In genomic region chr3R:4478220-4479037, dm6 we compare ENCODE assay signal across 1 fruit fly cellular context.
TF ChIP-seq lines count a peak whose summit lies in the region.

No protein-coding gene starts in this region.

TF ChIP-seq in whole organism, embryonic, 481 proteins besides CTCF, POLR2A, EP300 and RAD21 (continued from another document and continues in another):
- TF ChIP-seq CG15514 (GFP tag; optimal IDR thresholded peaks at IDR 0.05; lab: Kevin White, UChicago) = peak; percentile 77
- peak; percentile 21; the same call in 1 of the 2 replicates for TF ChIP-seq hbn (GFP tag; IDR thresholded peaks at IDR 0.05; lab: Robert Waterston, UW; ENCODE audit: partially characterized antibody)
- no peak for TF ChIP-seq Dip2 (GFP tag; IDR thresholded peaks at IDR 0.05; lab: Robert Waterston, UW)
- peak; percentile 76 for TF ChIP-seq CG13775 (GFP tag; optimal IDR thresholded peaks at IDR 0.05; lab: Kevin White, UChicago)
- TF ChIP-seq CG15073 (GFP tag; optimal IDR thresholded peaks at IDR 0.05; lab: Kevin White, UChicago) = peak; percentile 15
- TF ChIP-seq dysf (GFP tag; IDR thresholded peaks at IDR 0.05; lab: Robert Waterston, UW) = peak; percentile 86
- peak; percentile 33 for TF ChIP-seq Nf-YC (tag; optimal IDR thresholded peaks at IDR 0.05; lab: Kevin White, UChicago)
- peak; percentile 63 for TF ChIP-seq Bdp1 (GFP tag; optimal IDR thresholded peaks at IDR 0.05; lab: Kevin White, UChicago)
- peak; percentile 67 for TF ChIP-seq Vsx1 (GFP tag; optimal IDR thresholded peaks at IDR 0.05; lab: Kevin White, UChicago)
- peak; percentile 85 for TF ChIP-seq CG17829 (tag; optimal IDR thresholded peaks at IDR 0.05; lab: Kevin White, UChicago)
- peak; percentile 87 for TF ChIP-seq Fer1 (GFP tag; optimal IDR thresholded peaks at IDR 0.05; lab: Kevin White, UChicago)
- peak; percentile 78 for TF ChIP-seq sd (tag; optimal IDR thresholded peaks at IDR 0.05; lab: Kevin White, UChicago)
- peak; percentile 91 for TF ChIP-seq cwo (GFP tag; optimal IDR thresholded peaks at IDR 0.05; lab: Kevin White, UChicago)
- no peak for TF ChIP-seq BEAF-32 (GFP tag; optimal IDR thresholded peaks at IDR 0.05; lab: Kevin White, UChicago)
- TF ChIP-seq gcm (GFP tag; optimal IDR thresholded peaks at IDR 0.05; lab: Kevin White, UChicago) = peak; percentile 81
- TF ChIP-seq Ets97D (GFP tag; optimal IDR thresholded peaks at IDR 0.05; lab: Kevin White, UChicago) = peak; percentile 57
- TF ChIP-seq luna (GFP tag; optimal IDR thresholded peaks at IDR 0.05; lab: Kevin White, UChicago) = peak; percentile 77
- peak; percentile 67 for TF ChIP-seq CG7357 (GFP tag; IDR thresholded peaks at IDR 0.05; lab: Robert Waterston, UW)
- no peak for TF ChIP-seq Sry-β (GFP tag; optimal IDR thresholded peaks at IDR 0.05; lab: Kevin White, UChicago)
- TF ChIP-seq CG1602 (GFP tag; optimal IDR thresholded peaks at IDR 0.05; lab: Kevin White, UChicago) = peak; percentile 74
- peak; percentile 85 for TF ChIP-seq CG12744 (GFP tag; optimal IDR thresholded peaks at IDR 0.05; lab: Kevin White, UChicago)
- peak; percentile 80 for TF ChIP-seq D19B (GFP tag; optimal IDR thresholded peaks at IDR 0.05; lab: Kevin White, UChicago)
- TF ChIP-seq Antp (GFP tag; optimal IDR thresholded peaks at IDR 0.05; lab: Kevin White, UChicago) = peak; percentile 85
- peak; percentile 98 for TF ChIP-seq Ets65A (GFP tag; lab: Kevin White, UChicago)
- TF ChIP-seq vnd (GFP tag; IDR thresholded peaks at IDR 0.05; lab: Robert Waterston, UW; ENCODE audit: partially characterized antibody) = no peak
- TF ChIP-seq CG43689 (GFP tag; IDR thresholded peaks at IDR 0.05; lab: Robert Waterston, UW) = peak; percentile 65
- peak; percentile 95 for TF ChIP-seq CG32532 (GFP tag; IDR thresholded peaks at IDR 0.05; lab: Robert Waterston, UW)
- peak; percentile 89 for TF ChIP-seq sob (GFP tag; IDR thresholded peaks at IDR 0.05; lab: Robert Waterston, UW)
- peak; percentile 37 for TF ChIP-seq YL-1 (GFP tag; optimal IDR thresholded peaks at IDR 0.05; lab: Kevin White, UChicago)
- TF ChIP-seq Aef1 (GFP tag; IDR thresholded peaks at IDR 0.05; lab: Robert Waterston, UW) = peak; percentile 75
- TF ChIP-seq ssp (GFP tag; IDR thresholded peaks at IDR 0.05; lab: Robert Waterston, UW) = peak; percentile 47; the same call in 1 of the 2 replicates
- peak; percentile 77 for TF ChIP-seq CG11085 (GFP tag; IDR thresholded peaks at IDR 0.05; lab: Robert Waterston, UW)
- TF ChIP-seq lab (GFP tag; optimal IDR thresholded peaks at IDR 0.05; lab: Kevin White, UChicago) = peak; percentile 94
- TF ChIP-seq tap (tag; optimal IDR thresholded peaks at IDR 0.05; lab: Kevin White, UChicago) = peak; percentile 83
- peak; percentile 66 for TF ChIP-seq ab (GFP tag; optimal IDR thresholded peaks at IDR 0.05; lab: Kevin White, UChicago)
- peak; percentile 82 for TF ChIP-seq Rx (GFP tag; IDR thresholded peaks at IDR 0.05; lab: Robert Waterston, UW)
- TF ChIP-seq MESR4 (GFP tag; optimal IDR thresholded peaks at IDR 0.05; lab: Kevin White, UChicago) = peak; percentile 36
- TF ChIP-seq row (GFP tag; IDR thresholded peaks at IDR 0.05; lab: Robert Waterston, UW) = peak; percentile 87
- peak in 1 of 3 experiments; percentile 51 for TF ChIP-seq Stat92E (GFP tag; optimal IDR thresholded peaks at IDR 0.05; lab: Kevin White, UChicago)
- TF ChIP-seq CG12071 (GFP tag; optimal IDR thresholded peaks at IDR 0.05; lab: Kevin White, UChicago) = peak; percentile 89
- TF ChIP-seq CG8290 (GFP tag; optimal IDR thresholded peaks at IDR 0.05; lab: Kevin White, UChicago) = peak; percentile 6
- TF ChIP-seq CG8290 (tag; optimal IDR thresholded peaks at IDR 0.05; lab: Kevin White, UChicago) = peak in 1 of 2 experiments; percentile 93
- TF ChIP-seq CG34422 (GFP tag; IDR thresholded peaks at IDR 0.05; lab: Robert Waterston, UW) = peak; percentile 89
- no peak for TF ChIP-seq bigmax (GFP tag; optimal IDR thresholded peaks at IDR 0.05; lab: Kevin White, UChicago)
- TF ChIP-seq Dip3 (GFP tag; optimal IDR thresholded peaks at IDR 0.05; lab: Kevin White, UChicago) = peak; percentile 86
- no peak for TF ChIP-seq ro (GFP tag; IDR thresholded peaks at IDR 0.05; lab: Robert Waterston, UW)
- peak; percentile 77 for TF ChIP-seq ara (GFP tag; IDR thresholded peaks at IDR 0.05; lab: Robert Waterston, UW)
- TF ChIP-seq btn (GFP tag; optimal IDR thresholded peaks at IDR 0.05; lab: Kevin White, UChicago) = peak; percentile 70
- TF ChIP-seq B-H1 (GFP tag; IDR thresholded peaks at IDR 0.05; lab: Robert Waterston, UW) = peak; percentile 84; the same call in 2 of the 3 replicates
- TF ChIP-seq ems (GFP tag; optimal IDR thresholded peaks at IDR 0.05; lab: Kevin White, UChicago) = peak; percentile 92
- TF ChIP-seq CG8359 (GFP tag; optimal IDR thresholded peaks at IDR 0.05; lab: Kevin White, UChicago; ENCODE audit: borderline replicate concordance) = peak; percentile 21
- TF ChIP-seq grn (GFP tag; optimal IDR thresholded peaks at IDR 0.05; lab: Kevin White, UChicago) = peak; percentile 25
- TF ChIP-seq kni (GFP tag; optimal IDR thresholded peaks at IDR 0.05; lab: Kevin White, UChicago) = peak; percentile 94
- TF ChIP-seq al (GFP tag; IDR thresholded peaks at IDR 0.05; lab: Robert Waterston, UW) = peak; percentile 72
- TF ChIP-seq org-1 (GFP tag; optimal IDR thresholded peaks at IDR 0.05; lab: Kevin White, UChicago) = peak; percentile 55
- TF ChIP-seq Hr78 (GFP tag; optimal IDR thresholded peaks at IDR 0.05; lab: Kevin White, UChicago) = peak in 1 of 2 experiments; percentile 52
- TF ChIP-seq Hand (GFP tag; optimal IDR thresholded peaks at IDR 0.05; lab: Kevin White, UChicago) = peak; percentile 51
- TF ChIP-seq Atf-2 (GFP tag; optimal IDR thresholded peaks at IDR 0.05; lab: Kevin White, UChicago) = peak; percentile 85
- peak; percentile 86 for TF ChIP-seq jumu (GFP tag; optimal IDR thresholded peaks at IDR 0.05; lab: Kevin White, UChicago)
- peak; percentile 30 for TF ChIP-seq CG17802 (tag; optimal IDR thresholded peaks at IDR 0.05; lab: Kevin White, UChicago)
- TF ChIP-seq Lim3 (GFP tag; IDR thresholded peaks at IDR 0.05; lab: Robert Waterston, UW) = 0 out of 2 replicates have a peak, but pooled peaks have one; percentile 12
- TF ChIP-seq CG11695 (GFP tag; IDR thresholded peaks at IDR 0.05; lab: Robert Waterston, UW) = peak; percentile 89
- peak; percentile 73 for TF ChIP-seq gsb (GFP tag; IDR thresholded peaks at IDR 0.05; lab: Robert Waterston, UW)
- TF ChIP-seq maf-S (GFP tag; optimal IDR thresholded peaks at IDR 0.05; lab: Kevin White, UChicago) = peak; percentile 72
- peak; percentile 82 for TF ChIP-seq odd (GFP tag; optimal IDR thresholded peaks at IDR 0.05; lab: Kevin White, UChicago)
- peak; percentile 46 for TF ChIP-seq fd64A (GFP tag; optimal IDR thresholded peaks at IDR 0.05; lab: Kevin White, UChicago)
- TF ChIP-seq Oli (tag; optimal IDR thresholded peaks at IDR 0.05; lab: Kevin White, UChicago) = peak; percentile 77
- TF ChIP-seq dimm (GFP tag; IDR thresholded peaks at IDR 0.05; lab: Robert Waterston, UW) = peak; percentile 66
- TF ChIP-seq CG10565 (GFP tag; optimal IDR thresholded peaks at IDR 0.05; lab: Kevin White, UChicago) = peak; percentile 22
- TF ChIP-seq CG11456 (GFP tag; IDR thresholded peaks at IDR 0.05; lab: Robert Waterston, UW) = peak; percentile 95
- TF ChIP-seq MTF-1 (GFP tag; optimal IDR thresholded peaks at IDR 0.05; lab: Kevin White, UChicago; ENCODE audit: borderline replicate concordance) = peak; percentile 71
- peak; percentile 46 for TF ChIP-seq CG12104 (GFP tag; optimal IDR thresholded peaks at IDR 0.05; lab: Kevin White, UChicago)
- TF ChIP-seq CG6854 (GFP tag; optimal IDR thresholded peaks at IDR 0.05; lab: Kevin White, UChicago) = peak; percentile 79
- peak; percentile 88 for TF ChIP-seq gce (GFP tag; IDR thresholded peaks at IDR 0.05; lab: Robert Waterston, UW)
- peak; percentile 90 for TF ChIP-seq caup (GFP tag; optimal IDR thresholded peaks at IDR 0.05; lab: Kevin White, UChicago; ENCODE audit: severe bottlenecking)
- TF ChIP-seq CG34376 (GFP tag; optimal IDR thresholded peaks at IDR 0.05; lab: Kevin White, UChicago) = peak; percentile 39
- TF ChIP-seq z (GFP tag; IDR thresholded peaks at IDR 0.05; lab: Robert Waterston, UW) = 0 out of 3 replicates have a peak, but pooled peaks have one; percentile 41
- peak; percentile 81 for TF ChIP-seq CG6765 (GFP tag; optimal IDR thresholded peaks at IDR 0.05; lab: Kevin White, UChicago)
- TF ChIP-seq CG3995 (GFP tag; optimal IDR thresholded peaks at IDR 0.05; lab: Kevin White, UChicago) = peak; percentile 37
- peak; percentile 60 for TF ChIP-seq CG14710 (tag; optimal IDR thresholded peaks at IDR 0.05; lab: Kevin White, UChicago)
- peak; percentile 87 for TF ChIP-seq dmrt99B (tag; optimal IDR thresholded peaks at IDR 0.05; lab: Kevin White, UChicago)
- peak; percentile 90 for TF ChIP-seq CG17359 (tag; optimal IDR thresholded peaks at IDR 0.05; lab: Kevin White, UChicago)
- 0 out of 2 replicates have a peak, but pooled peaks have one; percentile 37 for TF ChIP-seq sna (GFP tag; IDR thresholded peaks at IDR 0.05; lab: Robert Waterston, UW; ENCODE audit: partially characterized antibody)
- peak; percentile 73 for TF ChIP-seq phol (tag; optimal IDR thresholded peaks at IDR 0.05; lab: Kevin White, UChicago)
- TF ChIP-seq en (GFP tag; optimal IDR thresholded peaks at IDR 0.05; lab: Kevin White, UChicago) = peak; percentile 73
- no peak for TF ChIP-seq CG33557 (GFP tag; optimal IDR thresholded peaks at IDR 0.05; lab: Kevin White, UChicago)
- peak; percentile 73 for TF ChIP-seq CoRest (tag; optimal IDR thresholded peaks at IDR 0.05; lab: Kevin White, UChicago)
- peak; percentile 84 for TF ChIP-seq CG8944 (GFP tag; optimal IDR thresholded peaks at IDR 0.05; lab: Kevin White, UChicago)
- TF ChIP-seq Oaz (GFP tag; IDR thresholded peaks at IDR 0.05; lab: Robert Waterston, UW) = peak; percentile 71
- TF ChIP-seq mam (GFP tag; optimal IDR thresholded peaks at IDR 0.05; lab: Kevin White, UChicago) = peak; percentile 91
- TF ChIP-seq HLH54F (GFP tag; optimal IDR thresholded peaks at IDR 0.05; lab: Kevin White, UChicago) = peak; percentile 86
- peak; percentile 59 for TF ChIP-seq schlank (tag; optimal IDR thresholded peaks at IDR 0.05; lab: Kevin White, UChicago)
- peak; percentile 79 for TF ChIP-seq bowl (GFP tag; IDR thresholded peaks at IDR 0.05; lab: Robert Waterston, UW)
- TF ChIP-seq danr (GFP tag; IDR thresholded peaks at IDR 0.05; lab: Robert Waterston, UW) = peak; percentile 55
- peak; percentile 4; the same call in 1 of the 2 replicates for TF ChIP-seq Ravus (GFP tag; IDR thresholded peaks at IDR 0.05; lab: Robert Waterston, UW)
- TF ChIP-seq bcd (GFP tag; optimal IDR thresholded peaks at IDR 0.05; lab: Kevin White, UChicago) = peak; percentile 77
- peak; percentile 11 for TF ChIP-seq Neu2 (GFP tag; optimal IDR thresholded peaks at IDR 0.05; lab: Kevin White, UChicago; ENCODE audit: borderline replicate concordance)
- peak; percentile 61 for TF ChIP-seq CG31388 (GFP tag; optimal IDR thresholded peaks at IDR 0.05; lab: Kevin White, UChicago)
- peak; percentile 78 for TF ChIP-seq CG10979 (tag; optimal IDR thresholded peaks at IDR 0.05; lab: Kevin White, UChicago)
- TF ChIP-seq NK7.1 (GFP tag; optimal IDR thresholded peaks at IDR 0.05; lab: Kevin White, UChicago) = peak; percentile 80
- peak; percentile 75 for TF ChIP-seq Sox100B (GFP tag; optimal IDR thresholded peaks at IDR 0.05; lab: Kevin White, UChicago)
- TF ChIP-seq CG12236 (GFP tag; optimal IDR thresholded peaks at IDR 0.05; lab: Kevin White, UChicago) = peak; percentile 74
- TF ChIP-seq CG8089 (GFP tag; optimal IDR thresholded peaks at IDR 0.05; lab: Kevin White, UChicago) = peak; percentile 75
- TF ChIP-seq jigr1 (GFP tag; IDR thresholded peaks at IDR 0.05; lab: Robert Waterston, UW) = 0 out of 3 replicates have a peak, but pooled peaks have one; percentile 53
- TF ChIP-seq Ada2b (GFP tag; IDR thresholded peaks at IDR 0.05; lab: Robert Waterston, UW) = peak; percentile 90
- TF ChIP-seq dm (GFP tag; optimal IDR thresholded peaks at IDR 0.05; lab: Kevin White, UChicago) = peak; percentile 76
- peak; percentile 90 for TF ChIP-seq zfh1 (GFP tag; IDR thresholded peaks at IDR 0.05; lab: Robert Waterston, UW)
- TF ChIP-seq CG6254 (GFP tag; optimal IDR thresholded peaks at IDR 0.05; lab: Kevin White, UChicago) = peak; percentile 73
- peak; percentile 91 for TF ChIP-seq CG30403 (GFP tag; optimal IDR thresholded peaks at IDR 0.05; lab: Kevin White, UChicago)
- peak; percentile 61 for TF ChIP-seq CG2202 (tag; optimal IDR thresholded peaks at IDR 0.05; lab: Kevin White, UChicago)
- peak; percentile 82 for TF ChIP-seq CG9609 (GFP tag; optimal IDR thresholded peaks at IDR 0.05; lab: Kevin White, UChicago)
- peak; percentile 93 for TF ChIP-seq gro (GFP tag; optimal IDR thresholded peaks at IDR 0.05; lab: Kevin White, UChicago)
- TF ChIP-seq CG7745 (tag; optimal IDR thresholded peaks at IDR 0.05; lab: Kevin White, UChicago) = peak; percentile 18
- TF ChIP-seq CG6813 (GFP tag; optimal IDR thresholded peaks at IDR 0.05; lab: Kevin White, UChicago) = peak; percentile 85
- TF ChIP-seq peb (GFP tag; IDR thresholded peaks at IDR 0.05; lab: Robert Waterston, UW) = peak; percentile 52; the same call in 1 of the 2 replicates
- TF ChIP-seq Sry-δ (GFP tag; optimal IDR thresholded peaks at IDR 0.05; lab: Kevin White, UChicago) = peak; percentile 43
- peak; percentile 96 for TF ChIP-seq vvl (GFP tag; IDR thresholded peaks at IDR 0.05; lab: Robert Waterston, UW)
- TF ChIP-seq inv (GFP tag; IDR thresholded peaks at IDR 0.05; lab: Robert Waterston, UW; ENCODE audit: partially characterized antibody) = 0 out of 2 replicates have a peak, but pooled peaks have one; percentile 17
- peak; percentile 55; the same call in 1 of the 2 replicates for TF ChIP-seq CG8765 (GFP tag; IDR thresholded peaks at IDR 0.05; lab: Robert Waterston, UW)
- TF ChIP-seq Chrac-16 (GFP tag; optimal IDR thresholded peaks at IDR 0.05; lab: Kevin White, UChicago) = peak; percentile 88
- peak; percentile 91 for TF ChIP-seq CG18599 (GFP tag; optimal IDR thresholded peaks at IDR 0.05; lab: Kevin White, UChicago)
- TF ChIP-seq ash1 (GFP tag; optimal IDR thresholded peaks at IDR 0.05; lab: Kevin White, UChicago) = peak; percentile 56
- no peak for TF ChIP-seq stwl (tag; optimal IDR thresholded peaks at IDR 0.05; lab: Kevin White, UChicago)
- peak; percentile 83 for TF ChIP-seq Dad (GFP tag; optimal IDR thresholded peaks at IDR 0.05; lab: Kevin White, UChicago)
- TF ChIP-seq CG10959 (GFP tag; IDR thresholded peaks at IDR 0.05; lab: Robert Waterston, UW) = peak; percentile 60; the same call in 1 of the 2 replicates
- peak; percentile 82 for TF ChIP-seq Fer3 (tag; optimal IDR thresholded peaks at IDR 0.05; lab: Kevin White, UChicago)
- TF ChIP-seq Lhr (GFP tag; optimal IDR thresholded peaks at IDR 0.05; lab: Kevin White, UChicago) = peak; percentile 53
- TF ChIP-seq disco-r (GFP tag; optimal IDR thresholded peaks at IDR 0.05; lab: Kevin White, UChicago) = peak; percentile 72
